Fruit fly (Drosophila melanogaster) whole organism, embryonic: Measurements from ENCODE around the gene CG14205.

Experiments used
- ATbp ChIP-seq: fragments of 200-800 bp; sonication (Bioruptor generic); optimal IDR thresholded peaks from 2 replicates; lab custom pipeline; 2017; ENCODE audit warnings: missing biosample characterization, mild to moderate bottlenecking, missing genetic modification characterization, missing genetic modification reagents
- Asciz ChIP-seq: fragments of 200-800 bp; sonication (Bioruptor generic); optimal IDR thresholded peaks from 2 replicates; lab custom pipeline; 2017; ENCODE audit warnings: missing biosample characterization, mild to moderate bottlenecking, missing genetic modification characterization, missing genetic modification reagents
- Atf3 ChIP-seq: fragments of 200-800 bp; sonication (Bioruptor generic); optimal IDR thresholded peaks from 3 replicates; lab custom pipeline; 2016; ENCODE audit warnings: missing biosample characterization, missing genetic modification characterization
- CG10267 ChIP-seq: fragments of 200-800 bp; sonication (Bioruptor generic); optimal IDR thresholded peaks from 2 replicates; lab custom pipeline; 2018; ENCODE audit warnings: missing biosample characterization, mild to moderate bottlenecking, missing genetic modification characterization, moderate library complexity
- CG10543 ChIP-seq: fragments of 200-800 bp; sonication (Bioruptor generic); optimal IDR thresholded peaks from 3 replicates; lab custom pipeline; 2017; ENCODE audit warnings: missing biosample characterization, mild to moderate bottlenecking, missing genetic modification characterization, moderate library complexity
- CG14050 ChIP-seq: fragments of 200-800 bp; sonication (Bioruptor generic); IDR thresholded peaks from 3 replicates; pipeline ENCODE4 v1.3.6; 2022; ENCODE audit warnings: missing biosample characterization, missing genetic modification characterization
- CG2712 ChIP-seq: fragments of 200-800 bp; optimal IDR thresholded peaks from 3 replicates; lab custom pipeline; 2019; ENCODE audit warnings: missing biosample characterization, mild to moderate bottlenecking, missing genetic modification characterization, moderate library complexity
- CG3838 ChIP-seq: fragments of 200-800 bp; sonication (Bioruptor generic); optimal IDR thresholded peaks from 3 replicates; lab custom pipeline; 2016; ENCODE audit warnings: missing biosample characterization, missing genetic modification characterization
- CG42726 ChIP-seq: fragments of 200-800 bp; sonication (Bioruptor generic); IDR thresholded peaks from 2 replicates; pipeline ENCODE4 v1.3.6; 2022; ENCODE audit warnings: missing biosample characterization, missing genetic modification characterization; ENCODE audit not compliant: partially characterized antibody
- CG4328 ChIP-seq: fragments of 200-800 bp; sonication (Bioruptor generic); optimal IDR thresholded peaks from 3 replicates; lab custom pipeline; 2017; ENCODE audit warnings: missing biosample characterization, missing genetic modification reagents, missing genetic modification characterization
- CG5245 ChIP-seq: fragments of 200-800 bp; sonication (Bioruptor generic); optimal IDR thresholded peaks from 3 replicates; lab custom pipeline; 2016; ENCODE audit warnings: missing biosample characterization, missing genetic modification characterization
- CG7357 ChIP-seq: fragments of 200-800 bp; sonication (Bioruptor generic); IDR thresholded peaks from 3 replicates; pipeline ENCODE4 v1.3.6; 2022; ENCODE audit warnings: missing biosample characterization, missing genetic modification characterization
- CG7745 ChIP-seq: fragments of 200-800 bp; sonication (Bioruptor generic); optimal IDR thresholded peaks from 2 replicates; lab custom pipeline; 2018; ENCODE audit warnings: missing biosample characterization, mild to moderate bottlenecking, missing genetic modification characterization, moderate library complexity
- CG7928 ChIP-seq: fragments of 200-800 bp; sonication (Bioruptor generic); optimal IDR thresholded peaks from 2 replicates; lab custom pipeline; 2017; ENCODE audit warnings: missing biosample characterization, mild to moderate bottlenecking, missing genetic modification characterization
- CG9817 ChIP-seq: fragments of 200-800 bp; sonication (Bioruptor generic); optimal IDR thresholded peaks from 2 replicates; lab custom pipeline; 2018; ENCODE audit warnings: missing biosample characterization, mild to moderate bottlenecking, missing genetic modification characterization, moderate library complexity
- Fer1 ChIP-seq: fragments of 200-800 bp; sonication (Bioruptor generic); optimal IDR thresholded peaks from 2 replicates; lab custom pipeline; 2017; ENCODE audit warnings: missing biosample characterization, mild to moderate bottlenecking, missing genetic modification characterization
- Hmr ChIP-seq: fragments of 200-800 bp; sonication (Bioruptor generic); optimal IDR thresholded peaks from 3 replicates; lab custom pipeline; 2017; ENCODE audit warnings: mild to moderate bottlenecking, missing biosample characterization, missing genetic modification reagents, missing genetic modification characterization
- Hsf ChIP-seq: fragments of 200-800 bp; sonication (Bioruptor generic); optimal IDR thresholded peaks from 3 replicates; lab custom pipeline; 2016; ENCODE audit warnings: missing biosample characterization, missing genetic modification characterization
- Kr ChIP-seq: fragments of 200-800 bp; sonication (Bioruptor generic); optimal IDR thresholded peaks from 2 replicates; lab custom pipeline; 2017; ENCODE audit warnings: missing biosample characterization, mild to moderate bottlenecking, missing genetic modification characterization
- Rx ChIP-seq: fragments of 200-800 bp; sonication (Bioruptor generic); IDR thresholded peaks from 2 replicates; pipeline ENCODE4 v1.3.6; 2022; ENCODE audit warnings: missing biosample characterization, missing genetic modification characterization
- Scr ChIP-seq: fragments of 200-800 bp; sonication (Bioruptor generic); IDR thresholded peaks from 2 replicates; pipeline ENCODE4 v1.3.6; 2022; ENCODE audit warnings: missing biosample characterization, missing genetic modification characterization; ENCODE audit not compliant: partially characterized antibody
- Vsx1 ChIP-seq: fragments of 200-800 bp; sonication (Bioruptor generic); optimal IDR thresholded peaks from 2 replicates; lab custom pipeline; 2017; ENCODE audit warnings: missing biosample characterization, mild to moderate bottlenecking, missing genetic modification characterization, missing genetic modification reagents
- abd-A ChIP-seq: fragments of 200-800 bp; sonication (Bioruptor generic); optimal IDR thresholded peaks from 3 replicates; lab custom pipeline; 2019; ENCODE audit warnings: missing biosample characterization, mild to moderate bottlenecking, missing genetic modification characterization, moderate library complexity
- al ChIP-seq: fragments of 200-800 bp; sonication (Bioruptor generic); IDR thresholded peaks from 2 replicates; pipeline ENCODE4 v1.3.6; 2022; ENCODE audit warnings: missing biosample characterization, missing genetic modification characterization
- amos ChIP-seq: fragments of 200-800 bp; sonication (Bioruptor generic); IDR thresholded peaks from 2 replicates; pipeline ENCODE4 v1.3.6; 2022; ENCODE audit warnings: missing biosample characterization, missing genetic modification characterization; ENCODE audit not compliant: partially characterized antibody
- ato ChIP-seq: fragments of 200-800 bp; sonication (Bioruptor generic); IDR thresholded peaks from 2 replicates; pipeline ENCODE4 v1.3.6; 2022; ENCODE audit warnings: missing biosample characterization, missing genetic modification characterization; ENCODE audit not compliant: partially characterized antibody
- bigmax ChIP-seq: fragments of 200-800 bp; sonication (Bioruptor generic); optimal IDR thresholded peaks from 2 replicates; lab custom pipeline; 2018; ENCODE audit warnings: missing biosample characterization, mild to moderate bottlenecking, missing genetic modification characterization
- bsh ChIP-seq, 2 experiments: fragments of 200-800 bp; sonication (Bioruptor generic); optimal IDR thresholded peaks; 2 replicates each; lab custom pipeline; 2017 to 2018; ENCODE audit warnings: mild to moderate bottlenecking in 2 of 2, missing biosample characterization in 2 of 2, missing genetic modification characterization in 2 of 2, moderate library complexity in 1 of 2
- chm ChIP-seq: fragments of 200-800 bp; sonication (Bioruptor generic); IDR thresholded peaks from 2 replicates; pipeline ENCODE4 v1.3.6; 2022; ENCODE audit warnings: missing biosample characterization, missing genetic modification characterization
- corto ChIP-seq: fragments of 200-800 bp; sonication (Bioruptor generic); optimal IDR thresholded peaks from 2 replicates; lab custom pipeline; 2016; ENCODE audit warnings: missing biosample characterization, mild to moderate bottlenecking, missing genetic modification characterization, moderate library complexity
- crc ChIP-seq: fragments of 200-800 bp; sonication (Bioruptor generic); optimal IDR thresholded peaks from 2 replicates; lab custom pipeline; 2016; ENCODE audit warnings: missing biosample characterization, missing genetic modification characterization
- dmrt11E ChIP-seq: fragments of 200-800 bp; sonication (Bioruptor generic); optimal IDR thresholded peaks from 3 replicates; lab custom pipeline; 2018; ENCODE audit warnings: missing biosample characterization, mild to moderate bottlenecking, missing genetic modification characterization, moderate library complexity
- gfzf ChIP-seq: fragments of 200-800 bp; sonication (Bioruptor generic); optimal IDR thresholded peaks from 2 replicates; lab custom pipeline; 2016; ENCODE audit warnings: missing biosample characterization, mild to moderate bottlenecking, missing genetic modification characterization, moderate library complexity
- lbe ChIP-seq: fragments of 200-800 bp; sonication (Bioruptor generic); optimal IDR thresholded peaks from 2 replicates; lab custom pipeline; 2016; ENCODE audit warnings: missing biosample characterization, mild to moderate bottlenecking, missing genetic modification characterization
- nau ChIP-seq: fragments of 200-800 bp; sonication (Bioruptor generic); optimal IDR thresholded peaks from 3 replicates; lab custom pipeline; 2017; ENCODE audit warnings: missing biosample characterization, mild to moderate bottlenecking, missing genetic modification characterization, missing genetic modification reagents
- nerfin-1 ChIP-seq: fragments of 200-800 bp; sonication (Bioruptor generic); optimal IDR thresholded peaks from 3 replicates; lab custom pipeline; 2019; ENCODE audit warnings: missing biosample characterization, mild to moderate bottlenecking, missing genetic modification characterization, moderate library complexity
- pho ChIP-seq: fragments of 200-800 bp; sonication (Bioruptor generic); optimal IDR thresholded peaks from 2 replicates; lab custom pipeline; 2016; ENCODE audit warnings: missing biosample characterization, missing genetic modification characterization
- pros ChIP-seq: fragments of 200-800 bp; sonication (Bioruptor generic); optimal IDR thresholded peaks from 3 replicates; lab custom pipeline; 2019; ENCODE audit warnings: missing biosample characterization, mild to moderate bottlenecking, missing genetic modification characterization, moderate library complexity
- row ChIP-seq: fragments of 200-800 bp; sonication (Bioruptor generic); IDR thresholded peaks from 3 replicates; pipeline ENCODE4 v1.3.6; 2022; ENCODE audit warnings: missing biosample characterization, missing genetic modification characterization
- sens ChIP-seq: fragments of 200-800 bp; sonication (Bioruptor generic); peaks from one replicate; lab custom pipeline; 2016; ENCODE audit warnings: missing biosample characterization, missing genetic modification characterization
- sens-2 ChIP-seq: fragments of 200-800 bp; sonication (Bioruptor generic); IDR thresholded peaks from 2 replicates; pipeline ENCODE4 v1.3.6; 2022; ENCODE audit warnings: missing biosample characterization, missing genetic modification characterization
- seq ChIP-seq: fragments of 200-800 bp; sonication (Bioruptor generic); IDR thresholded peaks from 2 replicates; pipeline ENCODE4 v1.3.6; 2022; ENCODE audit warnings: missing biosample characterization, missing genetic modification characterization
- stwl ChIP-seq: fragments of 200-800 bp; sonication (Bioruptor generic); optimal IDR thresholded peaks from 3 replicates; lab custom pipeline; 2018; ENCODE audit warnings: missing biosample characterization, mild to moderate bottlenecking, missing genetic modification characterization, moderate library complexity
- toy ChIP-seq: fragments of 200-800 bp; sonication (Bioruptor generic); IDR thresholded peaks from 2 replicates; pipeline ENCODE4 v1.3.6; 2022; ENCODE audit warnings: missing biosample characterization, missing genetic modification characterization
- ttk ChIP-seq: fragments of 200-800 bp; sonication (Bioruptor generic); IDR thresholded peaks from 2 replicates; pipeline ENCODE4 v2.1.2; 2022; ENCODE audit warnings: missing biosample characterization, missing genetic modification characterization
- tup ChIP-seq: fragments of 200-800 bp; sonication (Bioruptor generic); optimal IDR thresholded peaks from 2 replicates; lab custom pipeline; 2016; ENCODE audit warnings: missing biosample characterization, mild to moderate bottlenecking, missing genetic modification characterization, moderate library complexity
- unc-4 ChIP-seq: fragments of 200-800 bp; sonication (Bioruptor generic); IDR thresholded peaks from 2 replicates; pipeline ENCODE4 v1.3.6; 2022; ENCODE audit warnings: missing biosample characterization, missing genetic modification characterization; ENCODE audit not compliant: partially characterized antibody
- zfh1 ChIP-seq: fragments of 200-800 bp; sonication (Bioruptor generic); IDR thresholded peaks from 3 replicates; pipeline ENCODE4 v1.3.6; 2022; ENCODE audit warnings: missing biosample characterization, missing genetic modification characterization

CG14205 gene

dm6 chrX:19597684-19598363, 5.4 kb downstream of the CG14205 start, which contains the start of gene RpS10b (continued):
- TF ChIP-seq nerfin-1 (peak; percentile 88), pho (GFP tag; lab: Kevin White, UChicago) (peak; percentile 85), pros (GFP tag; lab: Kevin White, UChicago) (peak; percentile 54), corto (GFP tag; lab: Kevin White, UChicago) (no peak), CG7745 (tag; lab: Kevin White, UChicago) (peak; percentile 44), nau (GFP tag; lab: Kevin White, UChicago) (peak; percentile 96), chm (GFP tag; lab: Robert Waterston, UW) (peak; percentile 90), CG14050 (GFP tag; lab: Robert Waterston, UW) (no peak), Asciz (peak; percentile 94), ato (peak; percentile 74; the same call in 1 of the 2 replicates), CG4328 (peak; percentile 96), CG10543 (GFP tag; lab: Kevin White, UChicago) (peak; percentile 98), amos (GFP tag; lab: Robert Waterston, UW) (peak; percentile 88), CG5245 (peak; percentile 67), unc-4 (peak; percentile 88), lbe (GFP tag; lab: Kevin White, UChicago) (peak; percentile 71), Hsf (GFP tag; lab: Kevin White, UChicago) (peak; percentile 89), tup (no peak), abd-A (no peak), al (peak; percentile 63), Kr (peak; percentile 88), CG42726 (peak; percentile 77), Scr (GFP tag; lab: Robert Waterston, UW) (peak; percentile 97), CG2712 (tag; lab: Kevin White, UChicago) (peak; percentile 74), Atf3 (GFP tag; lab: Kevin White, UChicago) (peak; percentile 83), row (GFP tag; lab: Robert Waterston, UW) (peak; percentile 55), sens-2 (GFP tag; lab: Robert Waterston, UW) (peak; percentile 89), gfzf (GFP tag; lab: Kevin White, UChicago) (peak; percentile 62), CG3838 (peak; percentile 54), seq (peak; percentile 83), Fer1 (GFP tag; lab: Kevin White, UChicago) (peak; percentile 93), crc (peak; percentile 46), stwl (tag; lab: Kevin White, UChicago) (peak; percentile 76), Vsx1 (GFP tag; lab: Kevin White, UChicago) (peak; percentile 93), bsh (GFP tag; optimal IDR thresholded peaks at IDR 0.05; lab: Kevin White, UChicago) (peak; percentile 65 to 71), CG10267 (tag; lab: Kevin White, UChicago) (peak; percentile 84), CG7928 (GFP tag; lab: Kevin White, UChicago) (peak; percentile 67), toy (GFP tag; lab: Robert Waterston, UW) (peak; percentile 54), CG7357 (GFP tag; lab: Robert Waterston, UW) (peak; percentile 57; the same call in 1 of the 3 replicates), CG9817 (tag; lab: Kevin White, UChicago) (peak; percentile 77), ATbp (peak; percentile 92), bigmax (GFP tag; lab: Kevin White, UChicago) (peak; percentile 83), Rx (peak; percentile 81), ttk (peak; percentile 60), Hmr (GFP tag; lab: Kevin White, UChicago) (peak; percentile 97), sens (GFP tag; lab: Kevin White, UChicago) (peak; percentile 96), dmrt11E (tag; lab: Kevin White, UChicago) (peak; percentile 85), zfh1 (GFP tag; lab: Robert Waterston, UW) (peak; percentile 86)
